Worm (Caenorhabditis elegans): ENCODE data around the gene C33G3.6.

C33G3.6 gene

ce11 chrX:14115480-14116161, 31.5 kb upstream of the C33G3.6 start, which contains the start of gene F28H6.7 (continued):
- TF ChIP-seq sem-2 (GFP tag; optimal IDR thresholded peaks at IDR 0.05) = peak; percentile 89
- peak; percentile 97 for TF ChIP-seq ceh-83 (GFP tag; optimal IDR thresholded peaks at IDR 0.05)
- peak; percentile 91 for TF ChIP-seq ceh-43 (GFP tag; optimal IDR thresholded peaks at IDR 0.05)
- TF ChIP-seq pha-4 (tag; optimal IDR thresholded peaks at IDR 0.05) = no peak
- no peak for TF ChIP-seq ceh-39 (tag; optimal IDR thresholded peaks at IDR 0.05)
- TF ChIP-seq hlh-1 (tag; optimal IDR thresholded peaks at IDR 0.05) = peak; percentile 51
- TF ChIP-seq snpc-4 (tag; optimal IDR thresholded peaks at IDR 0.05) = no peak
- peak; percentile 32 for TF ChIP-seq ztf-11 (tag; optimal IDR thresholded peaks at IDR 0.05)

ce11 chrX:14113347-14113746, 29.2 kb upstream of the C33G3.6 start, which contains the start of gene nhr-281:
TSS of gene nhr-281 (minus strand) at chrX:14113447.
- TF ChIP-seq ztf-11 (tag; optimal IDR thresholded peaks at IDR 0.05) (no peak), mab-5 (tag; optimal IDR thresholded peaks at IDR 0.05) (no peak), M03D4.4 (tag; optimal IDR thresholded peaks at IDR 0.05) (no peak), elt-3 (tag; optimal IDR thresholded peaks at IDR 0.05) (no peak), ces-1 (GFP tag; optimal IDR thresholded peaks at IDR 0.05) (no peak), mls-2 (tag; optimal IDR thresholded peaks at IDR 0.05) (no peak), lsy-2 (tag; optimal IDR thresholded peaks at IDR 0.05) (no peak), unc-39 (tag; optimal IDR thresholded peaks at IDR 0.05) (no peak), tbx-8 (GFP tag; optimal IDR thresholded peaks at IDR 0.05) (no peak), blmp-1 (tag; optimal IDR thresholded peaks at IDR 0.05) (no peak), lin-32 (GFP tag; optimal IDR thresholded peaks at IDR 0.05) (no peak), unc-62 (GFP tag; optimal IDR thresholded peaks at IDR 0.05) (no peak)

- TF ChIP-seq lin-32 (GFP tag; optimal IDR thresholded peaks at IDR 0.05) (no peak), drap-1 (GFP tag; optimal IDR thresholded peaks at IDR 0.05) (no peak), ztf-11 (tag; optimal IDR thresholded peaks at IDR 0.05) (no peak), mls-2 (tag; optimal IDR thresholded peaks at IDR 0.05) (no peak), elt-3 (tag; optimal IDR thresholded peaks at IDR 0.05) (no peak), nhr-12 (tag; optimal IDR thresholded peaks at IDR 0.05) (no peak), mab-5 (tag; optimal IDR thresholded peaks at IDR 0.05) (no peak), cnd-1 (tag; optimal IDR thresholded peaks at IDR 0.05) (no peak), pha-4 (tag; optimal IDR thresholded peaks at IDR 0.05) (no peak), ces-1 (GFP tag; optimal IDR thresholded peaks at IDR 0.05) (no peak), unc-120 (tag; optimal IDR thresholded peaks at IDR 0.05; ENCODE audit: poor library complexity, severe bottlenecking) (no peak), flh-1 (GFP tag; optimal IDR thresholded peaks at IDR 0.05) (no peak), tbx-8 (GFP tag; optimal IDR thresholded peaks at IDR 0.05) (no peak), lin-13 (tag; optimal IDR thresholded peaks at IDR 0.05) (no peak)
These were observed 24.1 kb upstream of the C33G3.6 start, which contains the start of gene F16B12.7 for ce11 chrX:14108245-14108644. TSS of gene F16B12.7 (plus strand) at chrX:14108545.

- TF ChIP-seq unc-39 (tag; optimal IDR thresholded peaks at IDR 0.05) (no peak), drap-1 (GFP tag; optimal IDR thresholded peaks at IDR 0.05) (no peak), mep-1 (tag; optimal IDR thresholded peaks at IDR 0.05) (no peak), unc-62 (GFP tag; optimal IDR thresholded peaks at IDR 0.05) (no peak), lin-32 (GFP tag; optimal IDR thresholded peaks at IDR 0.05) (no peak), flh-1 (GFP tag; optimal IDR thresholded peaks at IDR 0.05) (no peak)
These were observed 18.3 kb upstream of the C33G3.6 start for ce11 chrX:14102474-14102873.

ce11 chrX:14101986-14102385, 17.9 kb upstream of the C33G3.6 start, which contains the start of gene F16B12.6:
TSS of gene F16B12.6 (plus strand) at chrX:14102316.
- TF ChIP-seq nhr-2 (tag; optimal IDR thresholded peaks at IDR 0.05) (peak; percentile 58), bed-3 (GFP tag; optimal IDR thresholded peaks at IDR 0.05) (no peak), snpc-4 (tag; optimal IDR thresholded peaks at IDR 0.05) (no peak), unc-120 (tag; optimal IDR thresholded peaks at IDR 0.05; ENCODE audit: poor library complexity, severe bottlenecking) (peak; percentile 32), elt-1 (tag; optimal IDR thresholded peaks at IDR 0.05; ENCODE audit: borderline replicate concordance, insufficient read depth) (no peak), mls-2 (tag; optimal IDR thresholded peaks at IDR 0.05) (peak; percentile 26), hlh-1 (tag; optimal IDR thresholded peaks at IDR 0.05) (peak; percentile 75), flh-1 (GFP tag; optimal IDR thresholded peaks at IDR 0.05) (no peak), M03D4.4 (tag; optimal IDR thresholded peaks at IDR 0.05) (peak; percentile 21), nhr-12 (tag; optimal IDR thresholded peaks at IDR 0.05) (no peak), mep-1 (tag; optimal IDR thresholded peaks at IDR 0.05) (peak; percentile 86), sptf-1 (tag; optimal IDR thresholded peaks at IDR 0.05) (peak; percentile 65), unc-39 (tag; optimal IDR thresholded peaks at IDR 0.05) (no peak), lin-13 (tag; optimal IDR thresholded peaks at IDR 0.05) (peak; percentile 87), ceh-39 (tag; optimal IDR thresholded peaks at IDR 0.05) (peak; percentile 94), blmp-1 (tag; optimal IDR thresholded peaks at IDR 0.05) (no peak), lsy-2 (tag; optimal IDR thresholded peaks at IDR 0.05) (peak; percentile 72), ceh-43 (GFP tag; optimal IDR thresholded peaks at IDR 0.05) (no peak), nhr-237 (tag; optimal IDR thresholded peaks at IDR 0.05) (peak; percentile 57), elt-3 (tag; optimal IDR thresholded peaks at IDR 0.05) (no peak), pha-4 (tag; optimal IDR thresholded peaks at IDR 0.05) (peak; percentile 93), ztf-11 (tag; optimal IDR thresholded peaks at IDR 0.05) (no peak), ces-1 (GFP tag; optimal IDR thresholded peaks at IDR 0.05) (peak; percentile 39), ham-2 (GFP tag; optimal IDR thresholded peaks at IDR 0.05) (no peak), sem-2 (GFP tag; optimal IDR thresholded peaks at IDR 0.05) (no peak), cnd-1 (tag; optimal IDR thresholded peaks at IDR 0.05) (no peak), mab-5 (tag; optimal IDR thresholded peaks at IDR 0.05) (no peak), nhr-28 (tag; optimal IDR thresholded peaks at IDR 0.05) (no peak), zip-8 (tag; optimal IDR thresholded peaks at IDR 0.05) (no peak), nhr-76 (tag; optimal IDR thresholded peaks at IDR 0.05) (no peak), unc-62 (GFP tag; optimal IDR thresholded peaks at IDR 0.05) (peak; percentile 52), tbx-8 (GFP tag; optimal IDR thresholded peaks at IDR 0.05) (peak; percentile 26), lin-32 (GFP tag; optimal IDR thresholded peaks at IDR 0.05) (no peak), drap-1 (GFP tag; optimal IDR thresholded peaks at IDR 0.05) (peak; percentile 15), ceh-83 (GFP tag; optimal IDR thresholded peaks at IDR 0.05) (no peak)

Data from whole organism, mixed stage, embryonic.